Worm (Caenorhabditis elegans): Measurements from ENCODE around the gene gtap-1.
A peak's percentile ranks its signal among the peaks of the same experiment; 100 is the strongest.

The gtap-1 gene

DNA sequence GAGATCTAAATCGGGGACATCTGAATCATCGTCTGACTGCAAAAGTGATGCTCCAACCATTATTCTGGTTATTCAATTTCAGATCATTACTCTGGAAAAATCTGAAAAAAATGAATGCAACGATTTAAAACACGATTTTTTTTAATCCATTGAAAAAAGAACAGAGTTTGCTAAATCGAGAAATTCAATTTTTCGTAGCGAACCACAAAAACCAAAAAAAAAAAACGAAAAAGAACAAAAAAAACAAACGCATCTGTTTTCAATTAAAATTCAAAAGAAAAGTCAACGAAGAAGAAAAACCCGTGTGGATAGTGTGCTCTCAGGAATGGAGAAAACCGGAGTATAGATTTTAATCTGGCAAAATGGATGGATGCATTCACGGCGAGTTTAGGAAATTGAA is 25.3 kb upstream of the gtap-1 start, which contains the start of gene F55C12.4:
Gene F55C12.4, minus strand, starts transcription at position 101 of the 400 bp plus-strand sequence.
- TF ChIP-seq ZK546.5 (tag; optimal IDR thresholded peaks at IDR 0.05) (no peak), nhr-11 (tag; optimal IDR thresholded peaks at IDR 0.05) (no peak), madf-9 (GFP tag; conservative IDR thresholded peaks at IDR 0.05) (no peak), set-16 (GFP tag; IDR thresholded peaks at IDR 0.05) (no peak), daf-16 (GFP tag; optimal IDR thresholded peaks at IDR 0.05) (no peak), daf-16 (tag; optimal IDR thresholded peaks at IDR 0.05) (no peak), nhr-28 (tag; optimal IDR thresholded peaks at IDR 0.05) (no peak), hmg-1.1 (GFP tag; IDR thresholded peaks at IDR 0.05) (no peak), lin-15B (tag; optimal IDR thresholded peaks at IDR 0.05) (no peak), lin-13 (GFP tag; optimal IDR thresholded peaks at IDR 0.05) (no peak), unc-130 (GFP tag; optimal IDR thresholded peaks at IDR 0.05) (no peak), mxl-3 (GFP tag; optimal IDR thresholded peaks at IDR 0.05) (no peak), ces-1 (GFP tag; optimal IDR thresholded peaks at IDR 0.05) (no peak), daf-8 (GFP tag; IDR thresholded peaks at IDR 0.05) (no peak), sdz-12 (GFP tag; optimal IDR thresholded peaks at IDR 0.05) (no peak), lsy-2 (tag; optimal IDR thresholded peaks at IDR 0.05) (no peak), dve-1 (tag; optimal IDR thresholded peaks at IDR 0.05; ENCODE audit: insufficient read depth) (no peak), unc-62 (GFP tag; optimal IDR thresholded peaks at IDR 0.05 in 1 of 2) (no peak), unc-62 (tag; optimal IDR thresholded peaks at IDR 0.05) (no peak), skn-1 (tag; optimal IDR thresholded peaks at IDR 0.05) (no peak)

DNA sequence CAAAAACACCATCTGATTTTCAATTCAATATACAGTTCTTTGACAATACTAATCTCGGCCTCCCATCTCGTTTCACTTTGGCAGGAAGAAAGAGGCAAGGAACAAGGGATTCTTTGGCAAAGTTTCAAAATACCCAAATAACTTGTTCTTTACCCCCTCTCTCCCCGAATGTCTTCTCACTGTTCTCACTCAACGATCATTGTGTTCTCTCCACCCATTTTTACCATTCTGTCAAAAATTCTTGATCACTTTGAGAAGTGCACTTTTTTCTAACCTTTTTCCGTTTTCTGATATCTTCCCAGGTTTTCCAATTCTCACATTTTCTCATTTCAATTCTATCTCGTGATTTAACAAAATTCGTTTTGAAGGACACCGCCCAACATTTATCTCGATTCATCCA is 21.1 kb upstream of the gtap-1 start, which contains the start of gene H41C03.1:
Gene H41C03.1, plus strand, starts transcription at position 301 of the 400 bp plus-strand sequence.
- TF ChIP-seq hlh-30 (tag; optimal IDR thresholded peaks at IDR 0.05; ENCODE audit: insufficient read depth) (no peak), hlh-11 (tag; optimal IDR thresholded peaks at IDR 0.05) (no peak), mes-2 (tag; optimal IDR thresholded peaks at IDR 0.05; ENCODE audit: poor library complexity, severe bottlenecking) (no peak), nhr-102 (tag; optimal IDR thresholded peaks at IDR 0.05) (no peak), arid-1 (GFP tag; conservative IDR thresholded peaks at IDR 0.05) (no peak), ctbp-1 (GFP tag; IDR thresholded peaks at IDR 0.05) (no peak), madf-9 (GFP tag; conservative IDR thresholded peaks at IDR 0.05) (no peak), lin-13 (GFP tag; optimal IDR thresholded peaks at IDR 0.05) (no peak), snpc-4 (tag; optimal IDR thresholded peaks at IDR 0.05) (no peak), ceh-62 (tag; optimal IDR thresholded peaks at IDR 0.05) (no peak), fos-1 (tag; optimal IDR thresholded peaks at IDR 0.05) (no peak), nhr-77 (tag; optimal IDR thresholded peaks at IDR 0.05) (no peak), nhr-48 (tag; optimal IDR thresholded peaks at IDR 0.05) (no peak), pqm-1 (tag; optimal IDR thresholded peaks at IDR 0.05) (no peak), egl-27 (tag; optimal IDR thresholded peaks at IDR 0.05) (no peak)

DNA sequence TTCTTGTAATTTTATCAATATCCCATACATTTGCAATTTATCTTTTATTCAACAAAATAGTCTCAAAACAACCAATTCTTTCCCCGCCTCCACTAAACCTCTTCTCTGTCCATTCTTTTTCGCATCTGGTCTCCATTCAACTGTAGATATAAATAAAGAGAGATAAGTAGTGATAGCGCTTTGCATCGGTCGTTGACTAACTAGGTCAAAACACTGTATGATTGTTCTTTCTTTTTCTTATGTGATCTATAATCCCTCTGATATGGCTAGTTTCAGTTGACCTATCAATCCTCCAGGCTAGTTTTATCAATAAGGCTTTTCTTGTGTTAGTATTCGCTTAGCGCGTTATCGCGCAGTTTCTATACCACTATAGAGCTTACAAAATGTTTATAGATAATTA is 20.2 kb upstream of the gtap-1 start:
- peak; percentile 62 for TF ChIP-seq nhr-28 (tag; optimal IDR thresholded peaks at IDR 0.05)
- no peak for TF ChIP-seq snpc-4 (tag; optimal IDR thresholded peaks at IDR 0.05)

DNA sequence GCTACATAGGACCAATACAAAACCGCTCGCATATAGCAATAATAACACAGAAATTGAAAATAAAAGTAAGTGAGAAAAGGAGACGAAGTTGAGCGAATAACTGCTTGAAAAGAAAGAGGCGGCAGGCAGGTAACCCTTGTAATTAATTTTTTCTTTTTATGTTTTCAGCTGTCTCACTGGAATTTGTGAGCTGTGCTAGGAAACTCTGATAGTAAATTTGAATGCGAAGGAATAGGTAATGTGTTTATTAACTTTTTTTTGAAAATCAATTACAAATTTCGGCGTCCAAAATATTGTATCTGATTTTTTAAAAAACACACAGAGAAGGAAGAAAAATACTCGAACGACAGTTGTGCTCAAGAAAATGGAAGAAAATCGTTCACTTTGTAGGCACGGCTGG is 19.0 kb upstream of the gtap-1 start, which contains the start of gene H41C03.2:
Gene H41C03.2, minus strand, starts transcription at position 101 of the 400 bp plus-strand sequence.
- TF ChIP-seq unc-62 (GFP tag; optimal IDR thresholded peaks at IDR 0.05 in 1 of 2) (peak in 1 of 2 experiments; percentile 75), unc-62 (tag; optimal IDR thresholded peaks at IDR 0.05) (no peak), ama-1 (optimal IDR thresholded peaks at IDR 0.05) (no peak)

DNA sequence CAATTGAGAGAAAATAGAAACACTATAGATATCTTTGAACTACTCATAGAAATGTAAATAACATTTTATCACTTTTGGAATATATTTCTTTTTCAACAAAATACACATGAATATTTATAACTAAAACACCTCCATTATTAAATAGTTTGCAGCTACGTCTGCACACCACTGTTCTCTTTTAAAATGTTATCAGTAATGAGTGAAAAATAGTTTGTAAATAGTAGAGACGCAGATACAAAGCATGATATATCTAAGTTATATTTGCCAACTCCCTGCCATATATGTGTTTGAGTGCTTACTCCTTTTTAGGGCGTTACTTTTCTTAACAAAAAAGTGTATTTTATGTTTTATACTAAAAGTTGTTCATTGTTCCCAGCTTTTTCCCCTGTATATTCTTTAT is 13.1 kb upstream of the gtap-1 start:
- TF ChIP-seq dve-1 (tag; optimal IDR thresholded peaks at IDR 0.05; ENCODE audit: insufficient read depth) (peak; percentile 34), dpl-1 (GFP tag; optimal IDR thresholded peaks at IDR 0.05) (no peak), nhr-28 (tag; optimal IDR thresholded peaks at IDR 0.05) (peak; percentile 72), pqm-1 (tag; optimal IDR thresholded peaks at IDR 0.05) (peak; percentile 12)
